Fruit fly (Drosophila melanogaster): ENCODE results near the gene Mrp4.

dm6 chr3R:11616219-11616618, 47.2 kb downstream of the Mrp4 start:
- TF ChIP-seq Dll (optimal IDR thresholded peaks at IDR 0.05) (no peak), usp (GFP tag; optimal IDR thresholded peaks at IDR 0.05) (no peak), pan (optimal IDR thresholded peaks at IDR 0.05) (no peak)
